Fruit fly (Drosophila melanogaster) Kc167 (cell line): ENCODE results near the gene CG4440.

Experiments
- Myc ChIP-seq: fragments of >200 bp; optimal IDR thresholded peaks from 2 replicates; lab custom pipeline; 2017; ENCODE audit warnings: missing external identifiers
- h ChIP-seq: fragments of >200 bp; optimal IDR thresholded peaks from 3 replicates; lab custom pipeline; 2018; ENCODE audit warnings: missing external identifiers
- insv ChIP-seq: fragments of >200 bp; optimal IDR thresholded peaks from 3 replicates; lab custom pipeline; 2018; ENCODE audit warnings: missing external identifiers
- psq ChIP-seq: fragments of >200 bp; optimal IDR thresholded peaks from 2 replicates; lab custom pipeline; 2017; ENCODE audit warnings: missing external identifiers
- ttk ChIP-seq: sonication (Bioruptor generic); optimal IDR thresholded peaks from 2 replicates; lab custom pipeline; 2017; ENCODE audit warnings: missing external identifiers

DNA sequence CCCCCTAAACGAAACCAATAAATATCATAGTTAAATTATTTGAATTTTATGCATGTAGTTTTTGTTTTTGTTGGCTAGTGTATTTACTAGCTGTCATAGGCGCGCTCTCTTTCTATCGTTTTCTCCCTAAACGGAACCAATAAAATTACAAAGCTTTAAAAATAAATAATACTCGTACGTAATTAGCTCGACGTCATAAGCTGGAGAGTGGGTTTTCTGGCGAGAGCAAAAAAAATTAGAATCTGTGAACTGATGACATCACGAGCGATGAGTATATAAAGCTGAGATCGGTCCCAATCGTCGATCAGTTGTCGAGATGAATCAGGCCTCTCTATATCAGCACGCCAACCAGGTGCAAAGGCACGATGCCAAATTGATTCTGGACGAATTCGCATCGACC lies 35.9 kb downstream of the CG4440 start, which contains the start of gene jhamt:
- TF ChIP-seq Myc (lab: Kevin White, UChicago) (no peak), h (no peak), insv (lab: Kevin White, UChicago) (no peak), ttk (lab: Kevin White, UChicago) (no peak), psq (lab: Kevin White, UChicago) (no peak)
